Worm (Caenorhabditis elegans) whole organism, L4 larva: ENCODE results near the gene Y22D7AL.4.

ENCODE experiments used
- D1046.2 ChIP-seq: fragments of 200-800 bp; sonication (Bioruptor generic); IDR thresholded peaks from 2 replicates; pipeline ENCODE4 v1.3.6; 2022; ENCODE audit warnings: missing genetic modification characterization, missing compliant biosample characterization
- F26F4.8 ChIP-seq: fragments of 200-800 bp; sonication (Bioruptor generic); conservative IDR thresholded peaks from 2 replicates; pipeline ENCODE4 v1.3.6; 2022; ENCODE audit warnings: missing genetic modification characterization, missing compliant biosample characterization
- T20F7.1 ChIP-seq: fragments of 200-800 bp; sonication (Bioruptor generic); optimal IDR thresholded peaks from 2 replicates; lab custom pipeline; 2018; ENCODE audit warnings: mild to moderate bottlenecking, missing genetic modification characterization, missing compliant biosample characterization
- T26A8.4 ChIP-seq: fragments of 200-800 bp; sonication (Bioruptor generic); IDR thresholded peaks from 2 replicates; pipeline ENCODE4 v1.3.6; 2022; ENCODE audit warnings: missing genetic modification characterization, missing compliant biosample characterization
- Y105C5A.15 ChIP-seq: fragments of 200-800 bp; sonication (Bioruptor generic); IDR thresholded peaks from 2 replicates; pipeline ENCODE4 v1.3.6; 2022; ENCODE audit warnings: missing genetic modification characterization, missing compliant biosample characterization
- Y48G9A.11 ChIP-seq: fragments of 200-800 bp; sonication (Bioruptor generic); IDR thresholded peaks from 2 replicates; pipeline ENCODE4 v1.3.6; 2022; ENCODE audit warnings: missing genetic modification reagents, missing genetic modification characterization, missing compliant biosample characterization
- aha-1 ChIP-seq: fragments of 150-350 bp; peaks from one replicate; lab custom pipeline; 2014; ENCODE audit warnings: missing biosample characterization, missing genetic modification characterization
- ceh-20 ChIP-seq: fragments of 200-800 bp; sonication (Bioruptor generic); IDR thresholded peaks from 2 replicates; pipeline ENCODE4 v1.3.6; 2022; ENCODE audit warnings: missing genetic modification reagents, missing genetic modification characterization, missing compliant biosample characterization
- ceh-32 ChIP-seq: sonication (generic microtip); optimal IDR thresholded peaks from 2 replicates; lab custom pipeline; 2016; ENCODE audit warnings: mild to moderate bottlenecking, missing genetic modification characterization, missing compliant biosample characterization; ENCODE audit not compliant: poor library complexity
- ces-1 ChIP-seq: fragments of 150-350 bp; sonication (generic microtip); optimal IDR thresholded peaks from 4 replicates; lab custom pipeline; 2014; ENCODE audit warnings: missing biosample characterization, missing genetic modification reagents, missing genetic modification characterization
- daf-16 ChIP-seq, 3 experiments: sonication (generic microtip); optimal IDR thresholded peaks; 2 replicates each; lab custom pipeline; 2016 to 2017; ENCODE audit warnings: missing genetic modification characterization in 3 of 3, missing genetic modification reagents in 3 of 3, mild to moderate bottlenecking in 2 of 3, missing compliant biosample characterization in 2 of 3, missing biosample characterization in 1 of 3, moderate library complexity in 1 of 3
- daf-19 ChIP-seq: fragments of 200-800 bp; sonication (Bioruptor generic); conservative IDR thresholded peaks from 2 replicates; pipeline ENCODE4 v1.3.6; 2022; ENCODE audit warnings: missing genetic modification characterization, missing compliant biosample characterization
- dmd-6 ChIP-seq: fragments of 200-800 bp; sonication (Bioruptor generic); IDR thresholded peaks from 2 replicates; pipeline ENCODE4 v1.3.6; 2022; ENCODE audit warnings: missing genetic modification reagents, missing genetic modification characterization, missing compliant biosample characterization
- dmd-8 ChIP-seq: fragments of 200-800 bp; sonication (Bioruptor generic); IDR thresholded peaks from 2 replicates; pipeline ENCODE4 v1.3.6; 2022; ENCODE audit warnings: missing genetic modification characterization, missing compliant biosample characterization
- duxl-1 ChIP-seq: sonication (generic microtip); optimal IDR thresholded peaks from 2 replicates; lab custom pipeline; 2016; ENCODE audit warnings: mild to moderate bottlenecking, missing genetic modification characterization, moderate library complexity, missing compliant biosample characterization; ENCODE audit not compliant: poor library complexity
- dve-1 ChIP-seq: sonication (generic microtip); optimal IDR thresholded peaks from 2 replicates; lab custom pipeline; 2017; ENCODE audit warnings: antibody characterized with exemption, mild to moderate bottlenecking, missing genetic modification characterization, missing compliant biosample characterization; ENCODE audit not compliant: insufficient read depth
- hif-1 ChIP-seq, 2 experiments: sonication (generic microtip); optimal IDR thresholded peaks; 2 replicates each; lab custom pipeline; 2016 to 2017; ENCODE audit warnings: missing compliant biosample characterization in 2 of 2, missing genetic modification characterization in 2 of 2, missing genetic modification reagents in 2 of 2, missing genotype in 2 of 2, mild to moderate bottlenecking in 1 of 2
- hlh-11 ChIP-seq: fragments of 200-800 bp; sonication (Bioruptor generic); optimal IDR thresholded peaks from 2 replicates; lab custom pipeline; 2018; ENCODE audit warnings: mild to moderate bottlenecking, missing genetic modification characterization, missing compliant biosample characterization
- hlh-30 ChIP-seq: sonication (generic microtip); optimal IDR thresholded peaks from 2 replicates; lab custom pipeline; 2017; ENCODE audit warnings: antibody characterized with exemption, mild to moderate bottlenecking, missing genetic modification characterization, missing compliant biosample characterization; ENCODE audit not compliant: insufficient read depth
- lin-13 ChIP-seq: fragments of 150-350 bp; optimal IDR thresholded peaks from 2 replicates; lab custom pipeline; 2014; ENCODE audit warnings: missing biosample characterization, missing genetic modification reagents, missing genetic modification characterization
- lin-39 ChIP-seq: fragments of 150-350 bp; optimal IDR thresholded peaks from 2 replicates; lab custom pipeline; 2014; ENCODE audit warnings: missing biosample characterization, missing genetic modification reagents, missing genetic modification characterization
- lsy-2 ChIP-seq, 2 experiments: fragments of 150-350 bp in 1 of 2; sonication (generic microtip) in 1 of 2; optimal IDR thresholded peaks; 2 replicates each; lab custom pipeline; 2014 to 2017; ENCODE audit warnings: missing biosample characterization in 2 of 2, missing genetic modification characterization in 2 of 2
- mxl-2 ChIP-seq: fragments of 200-800 bp; sonication (Bioruptor generic); conservative IDR thresholded peaks from 2 replicates; pipeline ENCODE4 v1.3.6; 2022; ENCODE audit warnings: missing genetic modification reagents, missing genetic modification characterization, missing compliant biosample characterization
- mxl-3 ChIP-seq: fragments of 200-800 bp; sonication (Bioruptor generic); optimal IDR thresholded peaks from 2 replicates; lab custom pipeline; 2018; ENCODE audit warnings: mild to moderate bottlenecking, missing genetic modification characterization, missing compliant biosample characterization
- nhr-102 ChIP-seq: sonication (generic microtip); optimal IDR thresholded peaks from 2 replicates; lab custom pipeline; 2016; ENCODE audit warnings: mild to moderate bottlenecking, missing genetic modification characterization, moderate library complexity, missing compliant biosample characterization
- nhr-28 ChIP-seq: fragments of 150-350 bp; optimal IDR thresholded peaks from 2 replicates; lab custom pipeline; 2014; ENCODE audit warnings: missing biosample characterization, missing genetic modification characterization
- nhr-6 ChIP-seq: fragments of 150-350 bp; optimal IDR thresholded peaks from 2 replicates; lab custom pipeline; 2014; ENCODE audit warnings: missing biosample characterization, missing genetic modification characterization
- nhr-77 ChIP-seq: fragments of 150-350 bp; optimal IDR thresholded peaks from 2 replicates; lab custom pipeline; 2014; ENCODE audit warnings: missing biosample characterization, missing genetic modification characterization
- pha-4 ChIP-seq, 2 experiments: fragments of 150-350 bp in 1 of 2; fragments of 200-800 bp in 1 of 2; sonication (Bioruptor generic) in 1 of 2; IDR thresholded peaks in 1 of 2; optimal IDR thresholded peaks in 1 of 2; 2 replicates each; pipeline versions ENCODE4 v1.3.6 to Lab custom; 2014 to 2022; ENCODE audit warnings: missing genetic modification characterization in 2 of 2, missing genetic modification reagents in 2 of 2, missing biosample characterization in 1 of 2, missing compliant biosample characterization in 1 of 2
- php-3 ChIP-seq: fragments of 200-800 bp; sonication (Bioruptor generic); IDR thresholded peaks from 2 replicates; pipeline ENCODE4 v1.3.6; 2022; ENCODE audit warnings: missing genetic modification reagents, missing genetic modification characterization, missing compliant biosample characterization
- pqm-1 ChIP-seq: sonication (generic microtip); optimal IDR thresholded peaks from 2 replicates; lab custom pipeline; 2017; ENCODE audit warnings: missing biosample characterization, missing genetic modification characterization
- rbr-2 ChIP-seq: sonication (generic microtip); optimal IDR thresholded peaks from 2 replicates; lab custom pipeline; 2016; ENCODE audit warnings: missing genotype, missing genetic modification characterization, missing compliant biosample characterization
- set-16 ChIP-seq: fragments of 200-800 bp; sonication (Bioruptor generic); IDR thresholded peaks from 2 replicates; pipeline ENCODE4 v1.3.6; 2022; ENCODE audit warnings: missing genetic modification reagents, missing genetic modification characterization, missing compliant biosample characterization
- spr-1 ChIP-seq: sonication (generic microtip); optimal IDR thresholded peaks from 2 replicates; lab custom pipeline; 2016; ENCODE audit warnings: mild to moderate bottlenecking, missing genetic modification characterization, missing compliant biosample characterization
- tra-1 ChIP-seq: fragments of 200-800 bp; sonication (Bioruptor generic); IDR thresholded peaks from 2 replicates; pipeline ENCODE4 v1.3.6; 2022; ENCODE audit warnings: missing genetic modification reagents, missing genetic modification characterization, missing compliant biosample characterization
- unc-130 ChIP-seq: sonication (generic microtip); optimal IDR thresholded peaks from 2 replicates; lab custom pipeline; 2016; ENCODE audit warnings: missing genetic modification reagents, missing genetic modification characterization, missing compliant biosample characterization
- unc-39 ChIP-seq: sonication (generic microtip); optimal IDR thresholded peaks from 2 replicates; lab custom pipeline; 2017; ENCODE audit warnings: missing biosample characterization, missing genetic modification characterization
- zag-1 ChIP-seq: fragments of 150-350 bp; optimal IDR thresholded peaks from 2 replicates; lab custom pipeline; 2014; ENCODE audit warnings: missing biosample characterization, missing genetic modification characterization
- zfp-3 ChIP-seq: fragments of 200-800 bp; sonication (Bioruptor generic); conservative IDR thresholded peaks from 2 replicates; pipeline ENCODE4 v1.3.6; 2022; ENCODE audit warnings: missing genetic modification reagents, missing genetic modification characterization, missing compliant biosample characterization
- zip-11 ChIP-seq: fragments of 200-800 bp; sonication (Bioruptor generic); IDR thresholded peaks from 2 replicates; pipeline ENCODE4 v1.3.6; 2022; ENCODE audit warnings: missing genetic modification characterization, missing compliant biosample characterization
- ztf-11 ChIP-seq: fragments of 150-350 bp; optimal IDR thresholded peaks from 2 replicates; lab custom pipeline; 2014; ENCODE audit warnings: missing biosample characterization, missing genetic modification characterization

Y22D7AL.4 gene

DNA sequence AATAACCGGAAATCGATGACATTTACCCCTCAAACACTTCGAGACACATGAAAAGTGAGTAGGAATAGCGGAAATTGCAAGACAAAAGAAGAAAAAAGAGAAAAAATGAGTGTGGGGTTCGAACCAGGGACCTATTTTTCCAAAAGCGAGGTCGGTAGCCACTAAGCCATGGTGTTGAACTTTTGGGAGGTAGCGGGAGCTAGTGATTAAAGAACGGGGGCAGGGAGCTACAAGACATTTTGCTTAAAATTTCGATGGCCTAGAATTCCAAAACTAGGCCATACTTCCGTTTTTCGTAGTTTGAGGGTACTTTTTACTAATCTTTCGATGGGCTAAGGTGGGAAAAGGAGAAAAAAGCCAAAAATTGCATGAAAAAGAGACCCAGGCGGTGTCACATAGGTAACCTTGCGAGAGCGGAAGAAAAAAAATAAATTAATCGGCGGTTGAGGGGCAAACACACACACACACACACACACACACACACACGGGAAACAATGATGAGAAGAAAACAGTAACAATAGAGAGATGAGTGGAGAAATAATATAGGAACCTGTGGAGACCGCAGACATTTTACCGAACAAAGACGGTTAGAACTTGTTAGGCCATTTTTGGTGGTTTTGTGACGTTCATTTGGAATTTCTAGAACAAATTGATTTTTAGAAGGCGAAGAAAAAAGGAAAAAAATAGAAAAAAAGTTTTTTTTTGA is 24.8 kb upstream of the Y22D7AL.4 start (continued):
- no peak for TF ChIP-seq zip-11 (GFP tag; lab: Robert Waterston, UW)
- no peak for TF ChIP-seq lsy-2 (tag; optimal IDR thresholded peaks at IDR 0.05; lab: Kevin White, UChicago)
- no peak for TF ChIP-seq unc-39
- peak; percentile 78 for TF ChIP-seq D1046.2
- TF ChIP-seq ces-1, result no peak
- no peak for TF ChIP-seq zfp-3
- peak in 1 of 2 experiments; percentile 33 for TF ChIP-seq hif-1 (tag; optimal IDR thresholded peaks at IDR 0.05; lab: Kevin White, UChicago)
- peak; percentile 75 for TF ChIP-seq ceh-20 (GFP tag; lab: Robert Waterston, UW)
- TF ChIP-seq nhr-102 (tag; lab: Kevin White, UChicago), result no peak
- TF ChIP-seq mxl-3 (GFP tag; lab: Kevin White, UChicago), result peak; percentile 48
- TF ChIP-seq duxl-1 (tag; lab: Kevin White, UChicago), result peak; percentile 76
- TF ChIP-seq zag-1 (tag; lab: Kevin White, UChicago), result no peak
- peak; percentile 88 for TF ChIP-seq Y48G9A.11
- no peak for TF ChIP-seq nhr-6 (tag; lab: Kevin White, UChicago)
- TF ChIP-seq lin-39 (tag; lab: Kevin White, UChicago), result no peak
- TF ChIP-seq daf-19 (GFP tag; lab: Robert Waterston, UW), result peak; percentile 74; the same call in 1 of the 2 replicates
- peak; percentile 67 for TF ChIP-seq T26A8.4 (GFP tag; lab: Robert Waterston, UW)

DNA sequence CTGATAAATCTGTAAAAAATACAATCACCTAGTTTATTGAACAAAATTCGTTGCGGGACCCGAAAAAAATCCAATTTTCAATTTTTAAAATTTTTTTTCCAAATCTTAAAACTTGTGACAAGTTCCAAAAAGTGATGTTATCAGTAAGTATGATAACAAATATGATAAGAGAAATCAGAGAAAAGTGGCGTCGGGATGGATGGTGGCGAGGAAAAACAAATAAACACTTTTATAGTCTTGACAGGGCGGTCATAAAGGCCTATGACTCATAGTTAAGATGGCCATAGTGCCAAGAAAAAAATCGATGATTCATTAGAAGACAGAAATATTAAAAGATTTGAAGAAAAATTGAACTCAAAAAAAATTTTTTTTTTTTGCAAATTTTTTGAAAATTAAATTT is 23.8 kb upstream of the Y22D7AL.4 start:
- no peak for TF ChIP-seq set-16 (GFP tag; lab: Robert Waterston, UW)
- no peak for TF ChIP-seq unc-130
- TF ChIP-seq lin-39 (tag; lab: Kevin White, UChicago), result no peak
- no peak for TF ChIP-seq ceh-32 (tag; lab: Kevin White, UChicago)
- TF ChIP-seq nhr-102 (tag; lab: Kevin White, UChicago), result no peak
- TF ChIP-seq pqm-1, result peak; percentile 67
- TF ChIP-seq F26F4.8 (GFP tag; lab: Robert Waterston, UW), result no peak
- TF ChIP-seq duxl-1 (tag; lab: Kevin White, UChicago), result no peak
- no peak for TF ChIP-seq daf-16 (GFP tag; optimal IDR thresholded peaks at IDR 0.05; lab: Kevin White, UChicago)
- peak; percentile 93 for TF ChIP-seq daf-16 (tag; optimal IDR thresholded peaks at IDR 0.05; lab: Kevin White, UChicago)
- no peak for TF ChIP-seq ztf-11 (tag; lab: Kevin White, UChicago)
- no peak for TF ChIP-seq aha-1 (tag; lab: Kevin White, UChicago)
- TF ChIP-seq tra-1 (GFP tag; lab: Robert Waterston, UW), result 0 out of 2 replicates have a peak, but pooled peaks have one; percentile 20
- peak; percentile 44 for TF ChIP-seq nhr-6 (tag; lab: Kevin White, UChicago)
- peak; percentile 50 for TF ChIP-seq hlh-30
- TF ChIP-seq zag-1 (tag; lab: Kevin White, UChicago), result no peak
- TF ChIP-seq dve-1 (tag; lab: Kevin White, UChicago), result peak; percentile 81
- TF ChIP-seq dmd-8 (GFP tag; lab: Robert Waterston, UW), result no peak
- peak; percentile 47 for TF ChIP-seq dmd-6 (GFP tag; lab: Robert Waterston, UW)
- no peak for TF ChIP-seq spr-1 (tag; lab: Kevin White, UChicago)
- peak; percentile 37 for TF ChIP-seq hlh-11 (tag; lab: Kevin White, UChicago)
- TF ChIP-seq nhr-77 (tag; lab: Kevin White, UChicago), result peak; percentile 38
- TF ChIP-seq mxl-2 (GFP tag; lab: Robert Waterston, UW), result no peak
- TF ChIP-seq Y105C5A.15 (GFP tag; lab: Robert Waterston, UW), result no peak
- TF ChIP-seq T20F7.1 (GFP tag; lab: Kevin White, UChicago), result peak; percentile 9
- no peak for TF ChIP-seq pha-4 (GFP tag; IDR thresholded peaks at IDR 0.05; lab: Robert Waterston, UW)
- TF ChIP-seq pha-4 (tag; optimal IDR thresholded peaks at IDR 0.05; lab: Kevin White, UChicago), result peak; percentile 20
- TF ChIP-seq nhr-28 (tag; lab: Kevin White, UChicago), result peak; percentile 83
- no peak for TF ChIP-seq rbr-2 (tag; lab: Kevin White, UChicago)
- no peak for TF ChIP-seq hif-1 (tag; optimal IDR thresholded peaks at IDR 0.05; lab: Kevin White, UChicago)
- TF ChIP-seq lin-13 (GFP tag; lab: Kevin White, UChicago), result peak; percentile 44
- peak; percentile 84 for TF ChIP-seq php-3 (GFP tag; lab: Robert Waterston, UW)
- TF ChIP-seq, all 104 proteins: peak for 14
